Fruit fly (Drosophila melanogaster) whole organism, embryonic: ENCODE data around the gene UGP.

Experiments used
- CG11456 ChIP-seq: fragments of 200-800 bp; sonication (Bioruptor generic); IDR thresholded peaks from 3 replicates; pipeline ENCODE4 v1.3.6; 2022; ENCODE audit warnings: missing biosample characterization, missing genetic modification characterization
- CG11560 ChIP-seq: fragments of 200-800 bp; sonication (Bioruptor generic); IDR thresholded peaks from 3 replicates; pipeline ENCODE4 v1.3.6; 2022; ENCODE audit warnings: missing biosample characterization, missing genetic modification characterization
- CG12744 ChIP-seq: fragments of 200-800 bp; sonication (Bioruptor generic); optimal IDR thresholded peaks from 2 replicates; lab custom pipeline; 2016; ENCODE audit warnings: missing biosample characterization, missing genetic modification characterization
- CG13775 ChIP-seq: fragments of 200-800 bp; sonication (Bioruptor generic); optimal IDR thresholded peaks from 3 replicates; lab custom pipeline; 2017; ENCODE audit warnings: missing biosample characterization, mild to moderate bottlenecking, missing genetic modification characterization
- CG14014 ChIP-seq: fragments of 200-800 bp; sonication (Bioruptor generic); IDR thresholded peaks from 2 replicates; pipeline ENCODE4 v1.3.6; 2022; ENCODE audit warnings: missing biosample characterization, missing genetic modification characterization
- CG14441 ChIP-seq: fragments of 200-800 bp; sonication (Bioruptor generic); IDR thresholded peaks from 2 replicates; pipeline ENCODE4 v1.3.6; 2022; ENCODE audit warnings: missing biosample characterization, missing genetic modification characterization
- CG17912 ChIP-seq: fragments of 200-800 bp; sonication (Bioruptor generic); optimal IDR thresholded peaks from 2 replicates; lab custom pipeline; 2018; ENCODE audit warnings: missing biosample characterization, mild to moderate bottlenecking, missing genetic modification characterization
- CG2889 ChIP-seq: fragments of 200-800 bp; sonication (Bioruptor generic); IDR thresholded peaks from 3 replicates; pipeline ENCODE4 v1.3.6; 2022; ENCODE audit warnings: missing biosample characterization, missing genetic modification characterization
- CG31224 ChIP-seq: fragments of 200-800 bp; sonication (Bioruptor generic); IDR thresholded peaks from 2 replicates; pipeline ENCODE4 v1.3.6; 2022; ENCODE audit warnings: missing biosample characterization, missing genetic modification characterization
- CG3838 ChIP-seq: fragments of 200-800 bp; sonication (Bioruptor generic); optimal IDR thresholded peaks from 3 replicates; lab custom pipeline; 2016; ENCODE audit warnings: missing biosample characterization, missing genetic modification characterization
- CG6689 ChIP-seq: fragments of 200-800 bp; sonication (Bioruptor generic); IDR thresholded peaks from 2 replicates; pipeline ENCODE4 v1.3.6; 2022; ENCODE audit warnings: missing biosample characterization, missing genetic modification characterization
- CG7271 ChIP-seq: fragments of 200-800 bp; sonication (Bioruptor generic); optimal IDR thresholded peaks from 2 replicates; lab custom pipeline; 2018; ENCODE audit warnings: missing biosample characterization, mild to moderate bottlenecking, missing genetic modification characterization, moderate library complexity
- Dip3 ChIP-seq: fragments of 200-800 bp; sonication (Bioruptor generic); optimal IDR thresholded peaks from 3 replicates; lab custom pipeline; 2016; ENCODE audit warnings: missing biosample characterization, missing genetic modification characterization
- E2f1 ChIP-seq: fragments of 200-800 bp; sonication (Bioruptor generic); IDR thresholded peaks from 2 replicates; pipeline ENCODE4 v1.3.6; 2022; ENCODE audit warnings: missing biosample characterization, missing genetic modification characterization
- Ets65A ChIP-seq: fragments of 200-800 bp; sonication (Bioruptor generic); peaks from one replicate; lab custom pipeline; 2016; ENCODE audit warnings: missing biosample characterization, missing genetic modification characterization
- H2.0 ChIP-seq: fragments of 200-800 bp; sonication (Bioruptor generic); IDR thresholded peaks from 2 replicates; pipeline ENCODE4 v1.3.6; 2022; ENCODE audit warnings: missing biosample characterization, missing genetic modification characterization
- HmgZ ChIP-seq: fragments of 200-800 bp; sonication (Bioruptor generic); optimal IDR thresholded peaks from 2 replicates; lab custom pipeline; 2018; ENCODE audit warnings: missing biosample characterization, mild to moderate bottlenecking, missing genetic modification characterization
- Meics ChIP-seq: fragments of 200-800 bp; sonication (Bioruptor generic); optimal IDR thresholded peaks from 2 replicates; lab custom pipeline; 2017; ENCODE audit warnings: missing biosample characterization, mild to moderate bottlenecking, missing genetic modification characterization
- Pdp1 ChIP-seq, 2 experiments: fragments of 200-800 bp; sonication (Bioruptor generic); optimal IDR thresholded peaks; 3 replicates each; lab custom pipeline; 2016; ENCODE audit warnings: missing biosample characterization in 2 of 2, missing genetic modification characterization in 2 of 2, mild to moderate bottlenecking in 1 of 2, moderate library complexity in 1 of 2
- Sry-β ChIP-seq: fragments of 200-800 bp; sonication (Bioruptor generic); optimal IDR thresholded peaks from 2 replicates; lab custom pipeline; 2018; ENCODE audit warnings: missing biosample characterization, mild to moderate bottlenecking, missing genetic modification characterization, moderate library complexity
- Xbp1 ChIP-seq: fragments of 200-800 bp; sonication (Bioruptor generic); optimal IDR thresholded peaks from 3 replicates; lab custom pipeline; 2016; ENCODE audit warnings: missing biosample characterization, mild to moderate bottlenecking, missing genetic modification characterization
- ab ChIP-seq: fragments of 200-800 bp; sonication (Bioruptor generic); optimal IDR thresholded peaks from 2 replicates; lab custom pipeline; 2016; ENCODE audit warnings: missing biosample characterization, missing genetic modification characterization
- ara ChIP-seq: fragments of 200-800 bp; sonication (Bioruptor generic); IDR thresholded peaks from 2 replicates; pipeline ENCODE4 v1.3.6; 2022; ENCODE audit warnings: missing biosample characterization, missing genetic modification characterization
- ci ChIP-seq: fragments of 200-800 bp; sonication (Bioruptor generic); IDR thresholded peaks from 3 replicates; pipeline ENCODE4 v1.3.6; 2022; ENCODE audit warnings: missing biosample characterization, missing genetic modification characterization
- ems ChIP-seq: fragments of 200-800 bp; sonication (Bioruptor generic); optimal IDR thresholded peaks from 3 replicates; lab custom pipeline; 2016; ENCODE audit warnings: missing biosample characterization, missing genetic modification characterization
- exex ChIP-seq: fragments of 200-800 bp; sonication (Bioruptor generic); optimal IDR thresholded peaks from 4 replicates; lab custom pipeline; 2018; ENCODE audit warnings: missing biosample characterization, mild to moderate bottlenecking, missing genetic modification characterization, moderate library complexity
- fd102C ChIP-seq: fragments of 200-800 bp; sonication (Bioruptor generic); optimal IDR thresholded peaks from 2 replicates; lab custom pipeline; 2018; ENCODE audit warnings: missing biosample characterization, mild to moderate bottlenecking, missing genetic modification characterization, moderate library complexity
- fd96Cb ChIP-seq: fragments of 200-800 bp; sonication (Bioruptor generic); optimal IDR thresholded peaks from 2 replicates; lab custom pipeline; 2018; ENCODE audit warnings: missing biosample characterization, mild to moderate bottlenecking, missing genetic modification characterization, moderate library complexity
- grau ChIP-seq: fragments of 200-800 bp; optimal IDR thresholded peaks from 3 replicates; lab custom pipeline; 2019; ENCODE audit warnings: missing biosample characterization, mild to moderate bottlenecking, missing genetic modification characterization, moderate library complexity
- gt ChIP-seq: fragments of 200-800 bp; sonication (Bioruptor generic); IDR thresholded peaks from 2 replicates; pipeline ENCODE4 v1.3.6; 2022; ENCODE audit warnings: missing biosample characterization, missing genetic modification characterization
- knrl ChIP-seq: fragments of 200-800 bp; sonication (Bioruptor generic); IDR thresholded peaks from 3 replicates; pipeline ENCODE4 v1.3.6; 2022; ENCODE audit warnings: missing biosample characterization, missing genetic modification characterization; ENCODE audit not compliant: partially characterized antibody
- lov ChIP-seq, 2 experiments: fragments of 200-800 bp in 1 of 2; fragments of >200 bp in 1 of 2; sonication (Bioruptor generic) in 1 of 2; IDR thresholded peaks in 1 of 2; optimal IDR thresholded peaks in 1 of 2; 2 replicates in 1 of 2; 3 replicates in 1 of 2; pipeline versions ENCODE4 v1.3.6 to Lab custom; 2017 to 2022; ENCODE audit warnings: missing biosample characterization in 1 of 2, missing genetic modification characterization in 1 of 2
- nom ChIP-seq: fragments of 200-800 bp; sonication (Bioruptor generic); optimal IDR thresholded peaks from 2 replicates; lab custom pipeline; 2017; ENCODE audit warnings: missing biosample characterization, missing genetic modification characterization, mild to moderate bottlenecking, moderate library complexity, missing genetic modification reagents
- oc ChIP-seq: fragments of 200-800 bp; sonication (Bioruptor generic); optimal IDR thresholded peaks from 2 replicates; lab custom pipeline; 2018; ENCODE audit warnings: missing biosample characterization, mild to moderate bottlenecking, missing genetic modification characterization, moderate library complexity
- pum ChIP-seq: fragments of 200-800 bp; sonication (Bioruptor generic); optimal IDR thresholded peaks from 2 replicates; lab custom pipeline; 2016; ENCODE audit warnings: missing biosample characterization, missing genetic modification characterization
- pzg ChIP-seq: fragments of 200-800 bp; sonication (Bioruptor generic); optimal IDR thresholded peaks from 3 replicates; lab custom pipeline; 2018; ENCODE audit warnings: missing biosample characterization, mild to moderate bottlenecking, missing genetic modification characterization, moderate library complexity
- row ChIP-seq: fragments of 200-800 bp; sonication (Bioruptor generic); IDR thresholded peaks from 3 replicates; pipeline ENCODE4 v1.3.6; 2022; ENCODE audit warnings: missing biosample characterization, missing genetic modification characterization
- sd ChIP-seq: fragments of 200-800 bp; sonication (Bioruptor generic); optimal IDR thresholded peaks from 3 replicates; lab custom pipeline; 2018; ENCODE audit warnings: missing biosample characterization, mild to moderate bottlenecking, missing genetic modification characterization, moderate library complexity
- sens ChIP-seq: fragments of 200-800 bp; sonication (Bioruptor generic); peaks from one replicate; lab custom pipeline; 2016; ENCODE audit warnings: missing biosample characterization, missing genetic modification characterization
- sr ChIP-seq: fragments of 200-800 bp; sonication (Bioruptor generic); IDR thresholded peaks from 3 replicates; pipeline ENCODE4 v1.3.6; 2022; ENCODE audit warnings: missing biosample characterization, missing genetic modification characterization
- stc ChIP-seq: fragments of 200-800 bp; sonication (Bioruptor generic); IDR thresholded peaks from 2 replicates; pipeline ENCODE4 v1.3.6; 2022; ENCODE audit warnings: missing biosample characterization, missing genetic modification characterization

Gene UGP

dm6 chr3L:9383345-9384075 lies 24.8 kb upstream of the UGP start, which contains the start of gene Hsp27 (continued):
- peak; percentile 70 for TF ChIP-seq Sry-β (GFP tag; lab: Kevin White, UChicago)
- peak; percentile 75 for TF ChIP-seq ab
- peak; percentile 97 for TF ChIP-seq HmgZ
- TF ChIP-seq ara (GFP tag; lab: Robert Waterston, UW) = peak; percentile 99
- peak; percentile 96 for TF ChIP-seq CG14014
- TF ChIP-seq grau (tag; lab: Kevin White, UChicago) = peak; percentile 97
- peak; percentile 99 for TF ChIP-seq E2f1 (GFP tag; lab: Robert Waterston, UW)
- TF ChIP-seq Xbp1 (GFP tag; lab: Kevin White, UChicago) = peak; percentile 99
- TF ChIP-seq Dip3 (GFP tag; lab: Kevin White, UChicago) = peak; percentile 93
- TF ChIP-seq stc = peak; percentile 98
- TF ChIP-seq CG11456 = peak; percentile 98
- TF ChIP-seq CG2889 = peak; percentile 94
- TF ChIP-seq CG17912 (GFP tag; lab: Kevin White, UChicago) = peak; percentile 54
- peak; percentile 99 for TF ChIP-seq ems (GFP tag; lab: Kevin White, UChicago)
- peak; percentile 98 for TF ChIP-seq row
- peak; percentile 98 for TF ChIP-seq H2.0 (GFP tag; lab: Robert Waterston, UW)
- peak; percentile 97 for TF ChIP-seq gt (GFP tag; lab: Robert Waterston, UW)
- TF ChIP-seq oc (tag; lab: Kevin White, UChicago) = peak; percentile 99
- peak; percentile 99 for TF ChIP-seq CG14441 (GFP tag; lab: Robert Waterston, UW)
- peak; percentile 99 for TF ChIP-seq ci
- TF ChIP-seq pum (GFP tag; lab: Kevin White, UChicago) = peak; percentile 94
- peak; percentile 90 for TF ChIP-seq CG7271 (tag; lab: Kevin White, UChicago)
- TF ChIP-seq Ets65A (GFP tag; lab: Kevin White, UChicago) = peak; percentile 98
- TF ChIP-seq sr = peak; percentile 97
- TF ChIP-seq CG3838 = peak; percentile 87
- peak; percentile 79 for TF ChIP-seq CG12744 (GFP tag; lab: Kevin White, UChicago)
- no peak for TF ChIP-seq exex (tag; lab: Kevin White, UChicago)
- TF ChIP-seq sd = peak; percentile 90
- TF ChIP-seq pzg (GFP tag; lab: Kevin White, UChicago) = peak; percentile 25
- peak; percentile 98 for TF ChIP-seq Meics
- TF ChIP-seq Pdp1 (GFP tag; optimal IDR thresholded peaks at IDR 0.05; lab: Kevin White, UChicago) = peak; percentile 96 to 99
- peak; percentile 98 for TF ChIP-seq nom (GFP tag; lab: Kevin White, UChicago)
- peak; percentile 95 for TF ChIP-seq CG13775
- TF ChIP-seq CG11560 = peak; percentile 88
- TF ChIP-seq sens = peak; percentile 99
- TF ChIP-seq CG6689 (GFP tag; lab: Robert Waterston, UW) = peak; percentile 99
- TF ChIP-seq CG31224 (GFP tag; lab: Robert Waterston, UW) = peak; percentile 96
- TF ChIP-seq lov (optimal IDR thresholded peaks at IDR 0.05; lab: Kevin White, UChicago) = no peak
- peak; percentile 98 for TF ChIP-seq lov (GFP tag; IDR thresholded peaks at IDR 0.05; lab: Robert Waterston, UW)
- TF ChIP-seq knrl (GFP tag; lab: Robert Waterston, UW) = peak; percentile 48; the same call in 2 of the 3 replicates
- peak; percentile 99 for TF ChIP-seq fd96Cb (tag; lab: Kevin White, UChicago)
- peak; percentile 55 for TF ChIP-seq fd102C
